Fruit fly (Drosophila melanogaster) whole organism, pupa: ENCODE data around the gene Cyp313a5.

Experiments used
- CG10348 ChIP-seq: fragments of 200-800 bp; sonication (Bioruptor generic); IDR thresholded peaks from 2 replicates; pipeline ENCODE4 v1.3.6; 2022; ENCODE audit warnings: missing biosample characterization, missing genetic modification characterization
- CG12605 ChIP-seq: fragments of 200-800 bp; sonication (Bioruptor generic); IDR thresholded peaks from 2 replicates; pipeline ENCODE4 v1.3.6; 2022; ENCODE audit warnings: missing biosample characterization, missing genetic modification characterization
- CG13204 ChIP-seq: fragments of 200-800 bp; sonication (Bioruptor generic); optimal IDR thresholded peaks from 2 replicates; lab custom pipeline; 2018; ENCODE audit warnings: missing biosample characterization, mild to moderate bottlenecking, missing genetic modification characterization, moderate library complexity
- CG14655 ChIP-seq: fragments of 200-800 bp; sonication (Bioruptor generic); optimal IDR thresholded peaks from 3 replicates; lab custom pipeline; 2017; ENCODE audit warnings: mild to moderate bottlenecking, missing biosample characterization, missing genetic modification reagents, missing genetic modification characterization
- CG15710 ChIP-seq: fragments of 200-800 bp; sonication (Bioruptor generic); optimal IDR thresholded peaks from 2 replicates; lab custom pipeline; 2018; ENCODE audit warnings: missing biosample characterization, mild to moderate bottlenecking, missing genetic modification characterization, moderate library complexity
- CG17806 ChIP-seq: fragments of 200-800 bp; sonication (Bioruptor generic); optimal IDR thresholded peaks from 2 replicates; lab custom pipeline; 2018; ENCODE audit warnings: missing biosample characterization, mild to moderate bottlenecking, missing genetic modification characterization, moderate library complexity
- CG4496 ChIP-seq: fragments of 200-800 bp; sonication (Bioruptor generic); IDR thresholded peaks from 3 replicates; pipeline ENCODE4 v1.3.6; 2022; ENCODE audit warnings: missing biosample characterization, missing genetic modification characterization
- CG9948 ChIP-seq: fragments of 200-800 bp; sonication (Bioruptor generic); optimal IDR thresholded peaks from 2 replicates; lab custom pipeline; 2018; ENCODE audit warnings: missing biosample characterization, mild to moderate bottlenecking, missing genetic modification characterization, moderate library complexity
- EcR ChIP-seq: fragments of 200-800 bp; sonication (Bioruptor generic); optimal IDR thresholded peaks from 3 replicates; lab custom pipeline; 2019; ENCODE audit warnings: missing biosample characterization, missing genetic modification characterization, mild to moderate bottlenecking, moderate library complexity, missing genetic modification reagents

- TF ChIP-seq CG12605 (GFP tag; lab: Robert Waterston, UW) (no peak), CG9948 (no peak), CG13204 (GFP tag; lab: Kevin White, UChicago) (no peak), CG17806 (no peak), CG15710 (tag; lab: Kevin White, UChicago) (no peak), EcR (GFP tag; lab: Kevin White, UChicago) (no peak), CG4496 (GFP tag; lab: Robert Waterston, UW) (no peak), CG14655 (no peak), CG10348 (no peak)
Observed at dm6 chr3R:12226239-12226638, 8.2 kb downstream of the Cyp313a5 start, which contains the start of gene CG12256.
